Worm (Caenorhabditis elegans): ENCODE data around the gene ZK632.11.

DNA sequence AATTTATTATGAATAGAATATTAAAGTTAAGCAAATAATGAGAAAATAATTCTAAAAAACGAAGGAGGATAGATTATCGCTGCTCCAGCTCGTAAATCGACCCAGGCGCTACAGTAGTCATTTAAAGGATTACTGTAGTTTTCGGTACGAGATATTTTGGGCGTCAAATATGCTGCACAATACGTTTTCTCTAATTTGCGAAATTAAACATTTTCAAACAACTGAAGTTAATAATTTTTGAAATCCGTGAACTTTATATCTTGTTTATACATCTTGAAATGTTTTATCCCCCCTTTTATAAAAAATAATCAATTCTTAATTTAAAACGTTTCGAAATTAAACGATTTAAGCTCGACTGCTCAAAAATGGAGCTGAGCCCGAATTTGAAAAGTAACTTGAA lies 18.4 kb downstream of the ZK632.11 start, which contains the start of gene K11H3.2:
- TF ChIP-seq pha-4 (tag; optimal IDR thresholded peaks at IDR 0.05) = no peak
- TF ChIP-seq tbx-7 (tag; optimal IDR thresholded peaks at IDR 0.05) = no peak
- no peak for TF ChIP-seq pag-3 (tag; optimal IDR thresholded peaks at IDR 0.05; ENCODE audit: borderline replicate concordance)
- TF ChIP-seq tbx-2 (tag; optimal IDR thresholded peaks at IDR 0.05) = no peak
